Worm (Caenorhabditis elegans) whole organism, young adult: Measurements from ENCODE around the gene atf-6.

ENCODE experiments used
- Y95B8A.8 ChIP-seq: fragments of 200-800 bp; sonication (Bioruptor generic); IDR thresholded peaks from 2 replicates; pipeline ENCODE4 v1.3.6; 2022; ENCODE audit warnings: missing genetic modification reagents, missing genetic modification characterization, missing compliant biosample characterization
- ama-1 ChIP-seq, 3 experiments: fragments of 150-350 bp in 1 of 3; sonication (generic microtip) in 2 of 3; optimal IDR thresholded peaks; 2 replicates each; lab custom pipeline; 2014 to 2018; ENCODE audit warnings: missing biosample characterization in 2 of 3, missing genetic modification characterization in 2 of 3, missing genetic modification reagents in 2 of 3
- aptf-3 ChIP-seq: fragments of 200-800 bp; sonication (Bioruptor generic); IDR thresholded peaks from 2 replicates; pipeline ENCODE4 v1.3.6; 2022; ENCODE audit warnings: missing genetic modification characterization, missing compliant biosample characterization
- fkh-3 ChIP-seq: sonication (generic microtip); optimal IDR thresholded peaks from 2 replicates; lab custom pipeline; 2016; ENCODE audit warnings: mild to moderate bottlenecking, missing genetic modification characterization, missing compliant biosample characterization
- mcd-1 ChIP-seq: fragments of 200-800 bp; sonication (Bioruptor generic); IDR thresholded peaks from 2 replicates; pipeline ENCODE4 v1.3.6; 2022; ENCODE audit warnings: missing genetic modification reagents, missing genetic modification characterization, missing compliant biosample characterization
- pha-4 ChIP-seq: fragments of 150-350 bp; sonication (generic microtip); optimal IDR thresholded peaks from 2 replicates; lab custom pipeline; 2014; ENCODE audit warnings: missing biosample characterization, missing genetic modification reagents, missing genetic modification characterization
- ztf-26 ChIP-seq: sonication (generic microtip); optimal IDR thresholded peaks from 2 replicates; lab custom pipeline; 2017; ENCODE audit warnings: missing genetic modification characterization, missing compliant biosample characterization

- no peak for TF ChIP-seq pha-4 (tag; lab: Kevin White, UChicago)
- no peak for TF ChIP-seq mcd-1
- no peak for TF ChIP-seq Y95B8A.8 (GFP tag; lab: Robert Waterston, UW)
- no peak for TF ChIP-seq aptf-3 (GFP tag; lab: Robert Waterston, UW)
- no peak for TF ChIP-seq ztf-26 (tag; lab: Kevin White, UChicago)
- no peak for TF ChIP-seq fkh-3 (tag; lab: Kevin White, UChicago)
- no peak for TF ChIP-seq ama-1 (optimal IDR thresholded peaks at IDR 0.05; lab: Kevin White, UChicago)
- TF ChIP-seq ama-1 (GFP tag; optimal IDR thresholded peaks at IDR 0.05; lab: Kevin White, UChicago): no peak
Measured at ce11 chrX:12476412-12476811, 4.3 kb upstream of the atf-6 start.
